In genomic region chrX:9082600-9082999, dm6 we compare ENCODE assay signal across 5 fruit fly cellular contexts.
TF ChIP-seq lines count a peak whose summit lies in the region.

TSS of gene APC4 (plus strand) at chrX:9082931.

- TF ChIP-seq CTCF in whole organism, embryonic (GFP tag; optimal IDR thresholded peaks at IDR 0.05; lab: Kevin White, UChicago), result no peak

TF ChIP-seq in whole organism, adult, 20 proteins besides CTCF, POLR2A, EP300 and RAD21 (continues in another document):
- peak; percentile 33 for TF ChIP-seq CG7101 (tag; optimal IDR thresholded peaks at IDR 0.05; lab: Kevin White, UChicago)
- no peak for TF ChIP-seq CG5204 (GFP tag; optimal IDR thresholded peaks at IDR 0.05; lab: Kevin White, UChicago)
- TF ChIP-seq CG1620 (GFP tag; optimal IDR thresholded peaks at IDR 0.05; lab: Kevin White, UChicago), result peak; percentile 9
- TF ChIP-seq CG7045 (GFP tag; optimal IDR thresholded peaks at IDR 0.05; lab: Kevin White, UChicago), result no peak
- no peak for TF ChIP-seq cic (GFP tag; optimal IDR thresholded peaks at IDR 0.05; lab: Kevin White, UChicago)
- peak; percentile 65 for TF ChIP-seq toe (GFP tag; optimal IDR thresholded peaks at IDR 0.05; lab: Kevin White, UChicago)
- no peak for TF ChIP-seq Clk (GFP tag; optimal IDR thresholded peaks at IDR 0.05; lab: Kevin White, UChicago)
- TF ChIP-seq ovo (GFP tag; optimal IDR thresholded peaks at IDR 0.05; lab: Kevin White, UChicago), result no peak
- peak; percentile 26 for TF ChIP-seq CG11617 (GFP tag; optimal IDR thresholded peaks at IDR 0.05; lab: Kevin White, UChicago)
- TF ChIP-seq pad (GFP tag; optimal IDR thresholded peaks at IDR 0.05; lab: Kevin White, UChicago), result peak; percentile 31
- TF ChIP-seq Hr96 (GFP tag; optimal IDR thresholded peaks at IDR 0.05; lab: Kevin White, UChicago), result no peak
- no peak for TF ChIP-seq bab1 (GFP tag; optimal IDR thresholded peaks at IDR 0.05; lab: Kevin White, UChicago)
- no peak for TF ChIP-seq Crg-1 (GFP tag; optimal IDR thresholded peaks at IDR 0.05; lab: Kevin White, UChicago)
- TF ChIP-seq cnc (optimal IDR thresholded peaks at IDR 0.05; lab: Kevin White, UChicago), result no peak
- no peak for TF ChIP-seq Mnt (GFP tag; optimal IDR thresholded peaks at IDR 0.05; lab: Kevin White, UChicago)
- no peak for TF ChIP-seq CG12768 (GFP tag; optimal IDR thresholded peaks at IDR 0.05; lab: Kevin White, UChicago)
- no peak for TF ChIP-seq kay (GFP tag; lab: Kevin White, UChicago; ENCODE audit: borderline replicate concordance)
- TF ChIP-seq CG14711 (tag; optimal IDR thresholded peaks at IDR 0.05; lab: Kevin White, UChicago), result peak; percentile 2
- TF ChIP-seq tj (GFP tag; optimal IDR thresholded peaks at IDR 0.05; lab: Kevin White, UChicago), result peak; percentile 20

TF ChIP-seq in whole organism, embryonic, 481 proteins besides CTCF, POLR2A, EP300 and RAD21 (continues in another document):
- no peak for TF ChIP-seq scrt (GFP tag; optimal IDR thresholded peaks at IDR 0.05; lab: Kevin White, UChicago)
- peak in 1 of 2 experiments; percentile 41 for TF ChIP-seq Hr51 (GFP tag; optimal IDR thresholded peaks at IDR 0.05; lab: Kevin White, UChicago)
- no peak for TF ChIP-seq CG5180 (GFP tag; optimal IDR thresholded peaks at IDR 0.05; lab: Kevin White, UChicago)
- peak; percentile 60 for TF ChIP-seq Sry-δ (GFP tag; optimal IDR thresholded peaks at IDR 0.05; lab: Kevin White, UChicago)
- no peak; the same call in 1 of the 2 replicates for TF ChIP-seq esg (GFP tag; conservative IDR thresholded peaks at IDR 0.05; lab: Robert Waterston, UW)
- TF ChIP-seq GATAe (GFP tag; conservative IDR thresholded peaks at IDR 0.05; lab: Robert Waterston, UW), result no peak
- TF ChIP-seq dimm (GFP tag; IDR thresholded peaks at IDR 0.05; lab: Robert Waterston, UW), result no peak
- no peak for TF ChIP-seq CG6654 (GFP tag; optimal IDR thresholded peaks at IDR 0.05; lab: Kevin White, UChicago)
- no peak for TF ChIP-seq ems (GFP tag; optimal IDR thresholded peaks at IDR 0.05; lab: Kevin White, UChicago)
- no peak for TF ChIP-seq toy (GFP tag; IDR thresholded peaks at IDR 0.05; lab: Robert Waterston, UW)
- TF ChIP-seq tup (GFP tag; optimal IDR thresholded peaks at IDR 0.05; lab: Kevin White, UChicago), result no peak
- TF ChIP-seq CG18476 (GFP tag; optimal IDR thresholded peaks at IDR 0.05; lab: Kevin White, UChicago), result no peak
- TF ChIP-seq nerfin-1 (tag; optimal IDR thresholded peaks at IDR 0.05; lab: Kevin White, UChicago), result peak; percentile 1
- TF ChIP-seq Lim3 (GFP tag; IDR thresholded peaks at IDR 0.05; lab: Robert Waterston, UW), result no peak
- TF ChIP-seq ab (GFP tag; optimal IDR thresholded peaks at IDR 0.05; lab: Kevin White, UChicago), result no peak
- TF ChIP-seq crol (GFP tag; IDR thresholded peaks at IDR 0.05; lab: Robert Waterston, UW), result no peak
- no peak for TF ChIP-seq CG3163 (GFP tag; optimal IDR thresholded peaks at IDR 0.05; lab: Kevin White, UChicago)
- no peak for TF ChIP-seq HLHmδ (GFP tag; optimal IDR thresholded peaks at IDR 0.05; lab: Kevin White, UChicago)
- no peak for TF ChIP-seq br (optimal IDR thresholded peaks at IDR 0.05; lab: Kevin White, UChicago)
- TF ChIP-seq B-H1 (GFP tag; IDR thresholded peaks at IDR 0.05; lab: Robert Waterston, UW), result no peak

TF ChIP-seq in whole organism, prepupa, 60 proteins besides CTCF, POLR2A, EP300 and RAD21 (continues in another document):
- TF ChIP-seq ss (GFP tag; optimal IDR thresholded peaks at IDR 0.05; lab: Kevin White, UChicago) (peak; percentile 7 to 30), CG34406 (GFP tag; optimal IDR thresholded peaks at IDR 0.05; lab: Kevin White, UChicago) (no peak), CG3919 (GFP tag; optimal IDR thresholded peaks at IDR 0.05; lab: Kevin White, UChicago) (no peak), Hr38 (GFP tag; optimal IDR thresholded peaks at IDR 0.05; lab: Kevin White, UChicago) (no peak), Sox102F (GFP tag; optimal IDR thresholded peaks at IDR 0.05; lab: Kevin White, UChicago) (no peak), CG9139 (GFP tag; optimal IDR thresholded peaks at IDR 0.05; lab: Kevin White, UChicago) (no peak), Ets96B (tag; optimal IDR thresholded peaks at IDR 0.05; lab: Kevin White, UChicago) (no peak), Hr4 (GFP tag; optimal IDR thresholded peaks at IDR 0.05; lab: Kevin White, UChicago) (no peak), salr (GFP tag; optimal IDR thresholded peaks at IDR 0.05; lab: Kevin White, UChicago) (peak in 1 of 2 experiments; percentile 12), Ets21C (GFP tag; optimal IDR thresholded peaks at IDR 0.05; lab: Kevin White, UChicago) (peak; percentile 11), CG8319 (GFP tag; optimal IDR thresholded peaks at IDR 0.05; lab: Kevin White, UChicago) (no peak), CG6792 (GFP tag; optimal IDR thresholded peaks at IDR 0.05; lab: Kevin White, UChicago) (peak; percentile 8), lz (GFP tag; optimal IDR thresholded peaks at IDR 0.05; lab: Kevin White, UChicago) (peak; percentile 52), CG11762 (GFP tag; optimal IDR thresholded peaks at IDR 0.05; lab: Kevin White, UChicago; ENCODE audit: insufficient read depth) (no peak), Hr39 (GFP tag; optimal IDR thresholded peaks at IDR 0.05; lab: Kevin White, UChicago) (peak; percentile 42), Lpt (GFP tag; optimal IDR thresholded peaks at IDR 0.05; lab: Kevin White, UChicago) (no peak), Blimp-1 (GFP tag; optimal IDR thresholded peaks at IDR 0.05; lab: Kevin White, UChicago) (no peak), CG6854 (GFP tag; optimal IDR thresholded peaks at IDR 0.05; lab: Kevin White, UChicago) (no peak), CG6808 (GFP tag; optimal IDR thresholded peaks at IDR 0.05; lab: Kevin White, UChicago) (peak; percentile 38), eg (GFP tag; IDR thresholded peaks at IDR 0.05; lab: Robert Waterston, UW) (no peak)

TF ChIP-seq in whole organism, pupa, 21 proteins besides CTCF, POLR2A, EP300 and RAD21:
- TF ChIP-seq CG14655 (GFP tag; optimal IDR thresholded peaks at IDR 0.05; lab: Kevin White, UChicago), result no peak
- TF ChIP-seq CG17806 (tag; optimal IDR thresholded peaks at IDR 0.05; lab: Kevin White, UChicago), result no peak
- peak; percentile 23 for TF ChIP-seq CG8301 (tag; optimal IDR thresholded peaks at IDR 0.05; lab: Kevin White, UChicago)
- no peak for TF ChIP-seq Ets98B (GFP tag; IDR thresholded peaks at IDR 0.05; lab: Robert Waterston, UW)
- TF ChIP-seq CG15710 (tag; optimal IDR thresholded peaks at IDR 0.05; lab: Kevin White, UChicago), result peak; percentile 2
- TF ChIP-seq fd96Ca (GFP tag; IDR thresholded peaks at IDR 0.05; lab: Robert Waterston, UW), result no peak
- TF ChIP-seq CG8159 (tag; optimal IDR thresholded peaks at IDR 0.05; lab: Kevin White, UChicago), result peak; percentile 33
- peak; percentile 9 for TF ChIP-seq CG9948 (tag; optimal IDR thresholded peaks at IDR 0.05; lab: Kevin White, UChicago)
TF ChIP-seq in whole organism, pupa: peak in this region for 4.

TF ChIP-seq in whole organism, wandering third instar larva, 38 proteins besides CTCF, POLR2A, EP300 and RAD21 (continues in another document):
- peak; percentile 28 for TF ChIP-seq h (GFP tag; optimal IDR thresholded peaks at IDR 0.05; lab: Kevin White, UChicago)
- no peak for TF ChIP-seq jim (GFP tag; optimal IDR thresholded peaks at IDR 0.05; lab: Kevin White, UChicago)
- TF ChIP-seq dsf (GFP tag; optimal IDR thresholded peaks at IDR 0.05; lab: Kevin White, UChicago; ENCODE audit: borderline replicate concordance), result no peak
- no peak for TF ChIP-seq br (GFP tag; optimal IDR thresholded peaks at IDR 0.05; lab: Kevin White, UChicago)
- TF ChIP-seq Dif (GFP tag; optimal IDR thresholded peaks at IDR 0.05; lab: Kevin White, UChicago; ENCODE audit: partially characterized antibody), result no peak
- TF ChIP-seq N (GFP tag; optimal IDR thresholded peaks at IDR 0.05; lab: Kevin White, UChicago), result no peak
- peak; percentile 41 for TF ChIP-seq ey (GFP tag; optimal IDR thresholded peaks at IDR 0.05; lab: Kevin White, UChicago)
- TF ChIP-seq sv (GFP tag; optimal IDR thresholded peaks at IDR 0.05; lab: Kevin White, UChicago), result no peak
- TF ChIP-seq tai (GFP tag; optimal IDR thresholded peaks at IDR 0.05; lab: Kevin White, UChicago), result no peak
- TF ChIP-seq Rel (GFP tag; optimal IDR thresholded peaks at IDR 0.05; lab: Kevin White, UChicago), result no peak
- TF ChIP-seq Rel (tag; optimal IDR thresholded peaks at IDR 0.05; lab: Kevin White, UChicago), result no peak
- peak; percentile 82 for TF ChIP-seq woc (GFP tag; optimal IDR thresholded peaks at IDR 0.05; lab: Kevin White, UChicago)
- TF ChIP-seq Jra (GFP tag; optimal IDR thresholded peaks at IDR 0.05; lab: Kevin White, UChicago), result no peak
- no peak for TF ChIP-seq GATAd (GFP tag; optimal IDR thresholded peaks at IDR 0.05; lab: Kevin White, UChicago)
- TF ChIP-seq CG9705 (GFP tag; optimal IDR thresholded peaks at IDR 0.05; lab: Kevin White, UChicago), result peak; percentile 29
- no peak for TF ChIP-seq Abd-B (GFP tag; optimal IDR thresholded peaks at IDR 0.05; lab: Kevin White, UChicago)
- no peak for TF ChIP-seq lola (GFP tag; optimal IDR thresholded peaks at IDR 0.05; lab: Kevin White, UChicago)
- TF ChIP-seq rgr (GFP tag; optimal IDR thresholded peaks at IDR 0.05; lab: Kevin White, UChicago), result peak; percentile 32
- TF ChIP-seq Hr78 (GFP tag; optimal IDR thresholded peaks at IDR 0.05; lab: Kevin White, UChicago), result no peak
- TF ChIP-seq foxo (GFP tag; optimal IDR thresholded peaks at IDR 0.05; lab: Kevin White, UChicago), result peak in 1 of 2 experiments; percentile 40
- no peak for TF ChIP-seq Mio (GFP tag; optimal IDR thresholded peaks at IDR 0.05; lab: Kevin White, UChicago)
- TF ChIP-seq sage (GFP tag; optimal IDR thresholded peaks at IDR 0.05; lab: Kevin White, UChicago), result no peak
- no peak for TF ChIP-seq usp (GFP tag; optimal IDR thresholded peaks at IDR 0.05; lab: Kevin White, UChicago)
- TF ChIP-seq fru (GFP tag; optimal IDR thresholded peaks at IDR 0.05; lab: Kevin White, UChicago), result peak; percentile 58
- TF ChIP-seq pan (optimal IDR thresholded peaks at IDR 0.05; lab: Kevin White, UChicago), result no peak
- no peak for TF ChIP-seq brk (GFP tag; optimal IDR thresholded peaks at IDR 0.05; lab: Kevin White, UChicago)
- no peak for TF ChIP-seq dl (GFP tag; optimal IDR thresholded peaks at IDR 0.05; lab: Kevin White, UChicago; ENCODE audit: insufficient read depth in 1 of 2, partially characterized antibody in 2 of 2)
- TF ChIP-seq CG32264 (GFP tag; optimal IDR thresholded peaks at IDR 0.05; lab: Kevin White, UChicago), result no peak
- TF ChIP-seq Myc (optimal IDR thresholded peaks at IDR 0.05; lab: Kevin White, UChicago), result peak; percentile 96
- no peak for TF ChIP-seq CrebA (GFP tag; optimal IDR thresholded peaks at IDR 0.05; lab: Kevin White, UChicago; ENCODE audit: borderline replicate concordance)
- peak; percentile 25 for TF ChIP-seq psq (GFP tag; optimal IDR thresholded peaks at IDR 0.05; lab: Kevin White, UChicago)
- TF ChIP-seq Vsx2 (GFP tag; optimal IDR thresholded peaks at IDR 0.05; lab: Kevin White, UChicago; ENCODE audit: partially characterized antibody), result no peak
- peak; percentile 55 for TF ChIP-seq Sp1 (GFP tag; optimal IDR thresholded peaks at IDR 0.05; lab: Kevin White, UChicago)
- peak; percentile 52 for TF ChIP-seq HLH106 (tag; optimal IDR thresholded peaks at IDR 0.05; lab: Kevin White, UChicago)
